Worm (Caenorhabditis elegans): Measurements from ENCODE around the gene vglu-3.

DNA sequence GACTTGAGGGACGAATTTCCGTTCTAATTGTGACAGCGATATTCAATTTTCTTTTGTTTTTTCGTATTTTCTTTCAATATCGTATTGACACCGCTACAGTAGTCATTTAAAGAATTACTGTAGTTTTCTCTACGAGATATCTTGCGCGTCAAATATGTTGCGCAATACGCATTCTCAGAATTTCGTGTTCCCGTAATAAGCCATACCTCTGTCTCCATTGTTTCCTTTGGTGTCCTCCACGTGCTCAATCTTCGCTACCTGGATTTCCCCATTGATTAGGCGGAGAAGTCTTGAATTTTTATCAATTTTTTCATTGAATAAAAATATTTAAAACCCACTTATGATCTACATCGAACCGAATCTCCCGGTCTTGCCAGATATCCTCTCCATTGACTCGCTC, 38.9 kb upstream of the vglu-3 start:
- TF ChIP-seq lin-13 (tag; optimal IDR thresholded peaks at IDR 0.05) (no peak), zip-8 (tag; optimal IDR thresholded peaks at IDR 0.05) (peak; percentile 49), nhr-12 (tag; optimal IDR thresholded peaks at IDR 0.05) (no peak), nhr-28 (tag; optimal IDR thresholded peaks at IDR 0.05) (no peak), nhr-237 (tag; optimal IDR thresholded peaks at IDR 0.05) (no peak), unc-62 (GFP tag; optimal IDR thresholded peaks at IDR 0.05) (no peak), lsy-2 (tag; optimal IDR thresholded peaks at IDR 0.05) (no peak), pha-4 (tag; optimal IDR thresholded peaks at IDR 0.05) (no peak), unc-120 (tag; optimal IDR thresholded peaks at IDR 0.05; ENCODE audit: poor library complexity, severe bottlenecking) (no peak), drap-1 (GFP tag; optimal IDR thresholded peaks at IDR 0.05) (no peak), ceh-83 (GFP tag; optimal IDR thresholded peaks at IDR 0.05) (no peak), ztf-11 (tag; optimal IDR thresholded peaks at IDR 0.05) (no peak)

Data from whole organism, mixed stage, embryonic.